Fruit fly (Drosophila melanogaster) S2 (cell line): ENCODE data around the gene PNPase.

Source experiments
- CG8478 ChIP-seq: fragments of >200 bp; optimal IDR thresholded peaks from 2 replicates; lab custom pipeline; 2018
- CTCF ChIP-seq, 2 experiments: fragments of >200 bp; optimal IDR thresholded peaks; 2 replicates each; lab custom pipeline; 2018

- TF ChIP-seq CTCF (optimal IDR thresholded peaks at IDR 0.05; lab: Kevin White, UChicago) (no peak), CG8478 (lab: Kevin White, UChicago) (no peak)
These were observed 38.2 kb upstream of the PNPase start for dm6 chr3R:31443455-31443854.
